Fruit fly (Drosophila melanogaster): Measurements from ENCODE around the gene Tim17a2.

Gene Tim17a2

dm6 chr3R:5282755-5283359 lies 20.4 kb upstream of the Tim17a2 start (continued):
- TF ChIP-seq Ets96B (tag; optimal IDR thresholded peaks at IDR 0.05) (no peak), fkh (GFP tag; optimal IDR thresholded peaks at IDR 0.05) (no peak), CG31627 (GFP tag; optimal IDR thresholded peaks at IDR 0.05) (peak; percentile 26), CG6792 (GFP tag; optimal IDR thresholded peaks at IDR 0.05) (no peak), spab (GFP tag; optimal IDR thresholded peaks at IDR 0.05) (no peak), dsx (GFP tag; optimal IDR thresholded peaks at IDR 0.05; ENCODE audit: poor library complexity, severe bottlenecking) (no peak), esn (GFP tag; optimal IDR thresholded peaks at IDR 0.05) (peak; percentile 6), CG11294 (GFP tag; IDR thresholded peaks at IDR 0.05) (peak; percentile 24; the same call in 1 of the 2 replicates), pdm3 (GFP tag; optimal IDR thresholded peaks at IDR 0.05) (no peak), CG34406 (GFP tag; optimal IDR thresholded peaks at IDR 0.05) (peak; percentile 18), CG8319 (GFP tag; optimal IDR thresholded peaks at IDR 0.05) (no peak), OdsH (GFP tag; optimal IDR thresholded peaks at IDR 0.05) (no peak), CG16779 (tag; optimal IDR thresholded peaks at IDR 0.05) (no peak), Hr38 (GFP tag; optimal IDR thresholded peaks at IDR 0.05) (no peak), CG9139 (GFP tag; optimal IDR thresholded peaks at IDR 0.05) (no peak), Hr39 (GFP tag; optimal IDR thresholded peaks at IDR 0.05) (peak; percentile 31), CG15336 (GFP tag; IDR thresholded peaks at IDR 0.05) (peak; percentile 61; the same call in 1 of the 2 replicates), Met (GFP tag; optimal IDR thresholded peaks at IDR 0.05) (no peak), eg (GFP tag; IDR thresholded peaks at IDR 0.05) (peak; percentile 49; the same call in 2 of the 3 replicates), fd85E (GFP tag; optimal IDR thresholded peaks at IDR 0.05) (no peak), CG32006 (GFP tag; optimal IDR thresholded peaks at IDR 0.05) (no peak), CG1621 (tag; optimal IDR thresholded peaks at IDR 0.05) (no peak), CG10631 (GFP tag; optimal IDR thresholded peaks at IDR 0.05) (no peak)

- peak; percentile 1 for TF ChIP-seq Blimp-1 (GFP tag; optimal IDR thresholded peaks at IDR 0.05)
- TF ChIP-seq CG34406 (GFP tag; optimal IDR thresholded peaks at IDR 0.05): peak; percentile 20
- peak; percentile 14 for TF ChIP-seq Smox (GFP tag; optimal IDR thresholded peaks at IDR 0.05)
- TF ChIP-seq net (GFP tag; optimal IDR thresholded peaks at IDR 0.05): peak; percentile 8
- no peak for TF ChIP-seq dac (GFP tag; optimal IDR thresholded peaks at IDR 0.05)
- peak in 1 of 2 experiments; percentile 18 for TF ChIP-seq salr (GFP tag; optimal IDR thresholded peaks at IDR 0.05)
- peak; percentile 15 for TF ChIP-seq Eip93F (GFP tag; optimal IDR thresholded peaks at IDR 0.05)
- no peak for TF ChIP-seq CG16779 (tag; optimal IDR thresholded peaks at IDR 0.05)
- TF ChIP-seq CG7368 (GFP tag; optimal IDR thresholded peaks at IDR 0.05): no peak
- TF ChIP-seq fd85E (GFP tag; optimal IDR thresholded peaks at IDR 0.05): no peak
- no peak for TF ChIP-seq cyc (GFP tag; optimal IDR thresholded peaks at IDR 0.05)
- TF ChIP-seq fkh (GFP tag; optimal IDR thresholded peaks at IDR 0.05): no peak
- no peak for TF ChIP-seq fd59A (GFP tag; optimal IDR thresholded peaks at IDR 0.05)
- peak; percentile 2 for TF ChIP-seq CG1621 (tag; optimal IDR thresholded peaks at IDR 0.05)
- TF ChIP-seq CG6808 (GFP tag; optimal IDR thresholded peaks at IDR 0.05): peak; percentile 36
- no peak for TF ChIP-seq achi (GFP tag; optimal IDR thresholded peaks at IDR 0.05)
- TF ChIP-seq OdsH (GFP tag; optimal IDR thresholded peaks at IDR 0.05): no peak
- TF ChIP-seq Sox15 (GFP tag; optimal IDR thresholded peaks at IDR 0.05): no peak
- TF ChIP-seq Hr38 (GFP tag; optimal IDR thresholded peaks at IDR 0.05): no peak
- peak; percentile 34 for TF ChIP-seq CG9139 (GFP tag; optimal IDR thresholded peaks at IDR 0.05)
- peak; percentile 55 for TF ChIP-seq CG6854 (GFP tag; optimal IDR thresholded peaks at IDR 0.05)
- TF ChIP-seq CG32006 (GFP tag; optimal IDR thresholded peaks at IDR 0.05): no peak
- TF ChIP-seq lz (GFP tag; optimal IDR thresholded peaks at IDR 0.05): peak; percentile 26
- TF ChIP-seq CG11294 (GFP tag; IDR thresholded peaks at IDR 0.05): no peak
- no peak for TF ChIP-seq CG4318 (GFP tag; optimal IDR thresholded peaks at IDR 0.05)
- no peak for TF ChIP-seq CG11902 (GFP tag; optimal IDR thresholded peaks at IDR 0.05)
- TF ChIP-seq Eip78C (GFP tag): no peak
- no peak for TF ChIP-seq CG10631 (GFP tag; optimal IDR thresholded peaks at IDR 0.05)
- TF ChIP-seq CG6276 (GFP tag; optimal IDR thresholded peaks at IDR 0.05): no peak
- peak; percentile 70 for TF ChIP-seq Sox14 (GFP tag; optimal IDR thresholded peaks at IDR 0.05)
- peak; percentile 38 for TF ChIP-seq esn (GFP tag; optimal IDR thresholded peaks at IDR 0.05)
- TF ChIP-seq Ets21C (GFP tag; optimal IDR thresholded peaks at IDR 0.05): no peak
- peak; percentile 47 for TF ChIP-seq Eip75B (GFP tag; optimal IDR thresholded peaks at IDR 0.05)
- no peak for TF ChIP-seq CG6792 (GFP tag; optimal IDR thresholded peaks at IDR 0.05)
- no peak for TF ChIP-seq eg (GFP tag; IDR thresholded peaks at IDR 0.05)
- no peak for TF ChIP-seq svp (GFP tag)
- TF ChIP-seq Met (GFP tag; optimal IDR thresholded peaks at IDR 0.05): peak; percentile 30
- TF ChIP-seq Hr39 (GFP tag; optimal IDR thresholded peaks at IDR 0.05): peak; percentile 1
- TF ChIP-seq CG3032 (tag; optimal IDR thresholded peaks at IDR 0.05): no peak
- TF ChIP-seq topi (GFP tag; optimal IDR thresholded peaks at IDR 0.05): peak; percentile 18
Observed at dm6 chr3R:5281094-5281493, 18.6 kb upstream of the Tim17a2 start.
